Worm (Caenorhabditis elegans): Measurements from ENCODE around the gene srbc-12.
"Not testable (repeated sequence)": the region's sequence is repeated elsewhere in the genome, so short reads cannot be mapped to it uniquely, and the experiment has no call there.

The srbc-12 gene

ce11 chrV:842611-843010 is 7.0 kb upstream of the srbc-12 start:
- TF ChIP-seq unc-62 (GFP tag; optimal IDR thresholded peaks at IDR 0.05): no peak

ce11 chrV:843118-843517 is 6.5 kb upstream of the srbc-12 start, which contains the start of gene K09C6.8:
Gene K09C6.8 (minus strand): TSS chrV:843218.
- TF ChIP-seq unc-62 (GFP tag; optimal IDR thresholded peaks at IDR 0.05): not testable (repeated sequence)

- TF ChIP-seq unc-62 (GFP tag; optimal IDR thresholded peaks at IDR 0.05): no peak
These were observed 2.1 kb upstream of the srbc-12 start, which contains the start of gene srbc-13 for ce11 chrV:847521-847920. Gene srbc-13 (plus strand): TSS chrV:847821.

ce11 chrV:849042-849441 is 570 bp upstream of the srbc-12 start:
- TF ChIP-seq unc-62 (GFP tag; optimal IDR thresholded peaks at IDR 0.05): no peak

- no peak for TF ChIP-seq unc-62 (GFP tag; optimal IDR thresholded peaks at IDR 0.05)
These were observed 2.6 kb downstream of the srbc-12 start, which contains the start of gene K09C6.3 for ce11 chrV:852184-852583. Gene K09C6.3 (plus strand): TSS chrV:852484.

- TF ChIP-seq unc-62 (GFP tag; optimal IDR thresholded peaks at IDR 0.05): no peak
These were observed 5.4 kb downstream of the srbc-12 start, which contains the start of gene K09C6.9 for ce11 chrV:854966-855365. Gene K09C6.9 (minus strand): TSS chrV:855066.

ce11 chrV:856549-856948 is 6.9 kb downstream of the srbc-12 start, which contains the start of gene K09C6.2:
Gene K09C6.2 (plus strand): TSS chrV:856849.
- no peak for TF ChIP-seq unc-62 (GFP tag; optimal IDR thresholded peaks at IDR 0.05)

- no peak for TF ChIP-seq unc-62 (GFP tag; optimal IDR thresholded peaks at IDR 0.05)
These were observed 9.3 kb downstream of the srbc-12 start for ce11 chrV:858841-859456.

- no peak for TF ChIP-seq unc-62 (GFP tag; optimal IDR thresholded peaks at IDR 0.05)
These were observed 17.1 kb downstream of the srbc-12 start, which contains the start of gene T02B11.3 for ce11 chrV:866729-867128. Gene T02B11.3 (minus strand): TSS chrV:866829.

- TF ChIP-seq unc-62 (GFP tag; optimal IDR thresholded peaks at IDR 0.05): no peak
These were observed 21.4 kb downstream of the srbc-12 start, which contains the start of gene T02B11.4 for ce11 chrV:871029-871428. Gene T02B11.4 (minus strand): TSS chrV:871129.

- no peak for TF ChIP-seq unc-62 (GFP tag; optimal IDR thresholded peaks at IDR 0.05)
These were observed 26.3 kb downstream of the srbc-12 start, which contains the start of gene T02B11.9 for ce11 chrV:875945-876344. Gene T02B11.9 (plus strand): TSS chrV:876245.

ce11 chrV:878567-878966 is 29.0 kb downstream of the srbc-12 start, which contains the start of gene T02B11.8:
Gene T02B11.8 (minus strand): TSS chrV:878667.
- no peak for TF ChIP-seq unc-62 (GFP tag; optimal IDR thresholded peaks at IDR 0.05)

ce11 chrV:879171-879570 is 29.6 kb downstream of the srbc-12 start, which contains the start of gene srg-53:
Gene srg-53 (plus strand): TSS chrV:879471.
- TF ChIP-seq unc-62 (GFP tag; optimal IDR thresholded peaks at IDR 0.05): no peak

- TF ChIP-seq unc-62 (GFP tag; optimal IDR thresholded peaks at IDR 0.05): no peak
These were observed 34.7 kb downstream of the srbc-12 start, which contains the start of gene srj-38 for ce11 chrV:884324-884723. Gene srj-38 (minus strand): TSS chrV:884424.

ce11 chrV:889216-889615 is 39.6 kb downstream of the srbc-12 start, which contains the start of gene T02B11.6:
Gene T02B11.6 (minus strand): TSS chrV:889316.
- TF ChIP-seq unc-62 (GFP tag; optimal IDR thresholded peaks at IDR 0.05): no peak

- TF ChIP-seq unc-62 (GFP tag; optimal IDR thresholded peaks at IDR 0.05): no peak
These were observed 40.8 kb downstream of the srbc-12 start, which contains the start of gene srlf-21 for ce11 chrV:890423-890822. Gene srlf-21 (minus strand): TSS chrV:890523.

ce11 chrV:890835-891234 is 41.2 kb downstream of the srbc-12 start, which contains the start of gene srlf-22:
Gene srlf-22 (plus strand): TSS chrV:891135.
- not testable (repeated sequence) for TF ChIP-seq unc-62 (GFP tag; optimal IDR thresholded peaks at IDR 0.05)
